Fruit fly (Drosophila melanogaster) whole organism, pupa: ENCODE results near the gene SmD2.

Experiments used
- CG10348 ChIP-seq: fragments of 200-800 bp; sonication (Bioruptor generic); IDR thresholded peaks from 2 replicates; pipeline ENCODE4 v1.3.6; 2022; ENCODE audit warnings: missing biosample characterization, missing genetic modification characterization
- CG12605 ChIP-seq: fragments of 200-800 bp; sonication (Bioruptor generic); IDR thresholded peaks from 2 replicates; pipeline ENCODE4 v1.3.6; 2022; ENCODE audit warnings: missing biosample characterization, missing genetic modification characterization
- CG15710 ChIP-seq: fragments of 200-800 bp; sonication (Bioruptor generic); optimal IDR thresholded peaks from 2 replicates; lab custom pipeline; 2018; ENCODE audit warnings: missing biosample characterization, mild to moderate bottlenecking, missing genetic modification characterization, moderate library complexity
- CG17806 ChIP-seq: fragments of 200-800 bp; sonication (Bioruptor generic); optimal IDR thresholded peaks from 2 replicates; lab custom pipeline; 2018; ENCODE audit warnings: missing biosample characterization, mild to moderate bottlenecking, missing genetic modification characterization, moderate library complexity
- CG34367 ChIP-seq: fragments of 200-800 bp; sonication (Bioruptor generic); optimal IDR thresholded peaks from 2 replicates; lab custom pipeline; 2018; ENCODE audit warnings: missing biosample characterization, mild to moderate bottlenecking, missing genetic modification characterization
- CG4496 ChIP-seq: fragments of 200-800 bp; sonication (Bioruptor generic); IDR thresholded peaks from 3 replicates; pipeline ENCODE4 v1.3.6; 2022; ENCODE audit warnings: missing biosample characterization, missing genetic modification characterization
- CG8301 ChIP-seq: fragments of 200-800 bp; sonication (Bioruptor generic); optimal IDR thresholded peaks from 2 replicates; lab custom pipeline; 2018; ENCODE audit warnings: missing biosample characterization, mild to moderate bottlenecking, missing genetic modification characterization
- CG9948 ChIP-seq: fragments of 200-800 bp; sonication (Bioruptor generic); optimal IDR thresholded peaks from 2 replicates; lab custom pipeline; 2018; ENCODE audit warnings: missing biosample characterization, mild to moderate bottlenecking, missing genetic modification characterization, moderate library complexity
- D1 ChIP-seq: fragments of 200-800 bp; sonication (Bioruptor generic); optimal IDR thresholded peaks from 2 replicates; lab custom pipeline; 2018; ENCODE audit warnings: missing biosample characterization, mild to moderate bottlenecking, missing genetic modification characterization, moderate library complexity
- EcR ChIP-seq: fragments of 200-800 bp; sonication (Bioruptor generic); optimal IDR thresholded peaks from 3 replicates; lab custom pipeline; 2019; ENCODE audit warnings: missing biosample characterization, missing genetic modification characterization, mild to moderate bottlenecking, moderate library complexity, missing genetic modification reagents
- fd96Ca ChIP-seq: fragments of 200-800 bp; sonication (Bioruptor generic); IDR thresholded peaks from 3 replicates; pipeline ENCODE4 v1.3.6; 2022; ENCODE audit warnings: missing biosample characterization, missing genetic modification characterization
- rn ChIP-seq: fragments of 200-800 bp; sonication (Bioruptor generic); IDR thresholded peaks from 2 replicates; pipeline ENCODE4 v1.3.6; 2022; ENCODE audit warnings: missing biosample characterization, missing genetic modification characterization

- TF ChIP-seq CG9948 (tag; lab: Kevin White, UChicago): no peak
- TF ChIP-seq CG15710: no peak
- no peak for TF ChIP-seq CG34367 (tag; lab: Kevin White, UChicago)
- no peak for TF ChIP-seq EcR
- TF ChIP-seq CG17806 (tag; lab: Kevin White, UChicago): no peak
- no peak for TF ChIP-seq rn
- no peak for TF ChIP-seq CG8301 (tag; lab: Kevin White, UChicago)
- no peak for TF ChIP-seq CG10348 (GFP tag; lab: Robert Waterston, UW)
- TF ChIP-seq CG4496: no peak
- TF ChIP-seq fd96Ca (GFP tag; lab: Robert Waterston, UW): no peak
- no peak for TF ChIP-seq D1 (tag; lab: Kevin White, UChicago)
- no peak for TF ChIP-seq CG12605 (GFP tag; lab: Robert Waterston, UW)
Observed at dm6 chr3R:6304947-6305346, 40.8 kb downstream of the SmD2 start, which contains the start of gene Osi16.
